Fruit fly (Drosophila melanogaster) whole organism, embryonic: ENCODE data around the gene CG10283.
A peak's percentile ranks its signal among the peaks of the same experiment; 100 is the strongest.

Source experiments
- Bdp1 ChIP-seq: fragments of 200-800 bp; sonication (Bioruptor generic); optimal IDR thresholded peaks from 3 replicates; lab custom pipeline; 2016; ENCODE audit warnings: missing biosample characterization, missing genetic modification characterization
- BtbVII ChIP-seq: fragments of 200-800 bp; sonication (Bioruptor generic); optimal IDR thresholded peaks from 3 replicates; lab custom pipeline; 2017; ENCODE audit warnings: missing biosample characterization, mild to moderate bottlenecking, missing genetic modification characterization
- CG11723 ChIP-seq: fragments of 200-800 bp; sonication (Bioruptor generic); optimal IDR thresholded peaks from 2 replicates; lab custom pipeline; 2017; ENCODE audit warnings: missing biosample characterization, mild to moderate bottlenecking, missing genetic modification characterization
- CG14710 ChIP-seq: fragments of 200-800 bp; sonication (Bioruptor generic); optimal IDR thresholded peaks from 3 replicates; lab custom pipeline; 2019; ENCODE audit warnings: missing biosample characterization, mild to moderate bottlenecking, missing genetic modification characterization, moderate library complexity
- CG1603 ChIP-seq: fragments of 200-800 bp; sonication (Bioruptor generic); optimal IDR thresholded peaks from 2 replicates; lab custom pipeline; 2019; ENCODE audit warnings: missing biosample characterization, mild to moderate bottlenecking, missing genetic modification characterization, moderate library complexity
- CG17361 ChIP-seq: fragments of 200-800 bp; sonication (Bioruptor generic); IDR thresholded peaks from 3 replicates; pipeline ENCODE4 v1.3.6; 2022; ENCODE audit warnings: missing biosample characterization, missing genetic modification characterization
- CG2199 ChIP-seq: fragments of 200-800 bp; sonication (Bioruptor generic); IDR thresholded peaks from 3 replicates; pipeline ENCODE4 v1.3.6; 2022; ENCODE audit warnings: missing biosample characterization, missing genetic modification characterization
- CG2678 ChIP-seq: fragments of 200-800 bp; sonication (Bioruptor generic); optimal IDR thresholded peaks from 3 replicates; lab custom pipeline; 2019; ENCODE audit warnings: missing biosample characterization, mild to moderate bottlenecking, missing genetic modification characterization, moderate library complexity
- CG2875 ChIP-seq: fragments of 200-800 bp; sonication (Bioruptor generic); optimal IDR thresholded peaks from 2 replicates; lab custom pipeline; 2017; ENCODE audit warnings: missing biosample characterization, mild to moderate bottlenecking, missing genetic modification characterization, missing genetic modification reagents
- CG3065 ChIP-seq: fragments of 200-800 bp; sonication (Bioruptor generic); optimal IDR thresholded peaks from 2 replicates; lab custom pipeline; 2016; ENCODE audit warnings: missing biosample characterization, missing genetic modification characterization
- CG34224 ChIP-seq: fragments of 200-800 bp; sonication (Bioruptor generic); IDR thresholded peaks from 3 replicates; pipeline ENCODE4 v1.3.6; 2022; ENCODE audit warnings: missing biosample characterization, missing genetic modification characterization; ENCODE audit not compliant: partially characterized antibody
- CG4730 ChIP-seq: fragments of 200-800 bp; sonication (Bioruptor generic); IDR thresholded peaks from 2 replicates; pipeline ENCODE4 v1.3.6; 2022; ENCODE audit warnings: missing biosample characterization, missing genetic modification characterization
- CG4820 ChIP-seq: fragments of 200-800 bp; sonication (Bioruptor generic); optimal IDR thresholded peaks from 3 replicates; lab custom pipeline; 2016; ENCODE audit warnings: missing biosample characterization, missing genetic modification characterization
- CG6175 ChIP-seq: fragments of 200-800 bp; sonication (Bioruptor generic); IDR thresholded peaks from 3 replicates; pipeline ENCODE4 v1.3.6; 2022; ENCODE audit warnings: missing biosample characterization, missing genetic modification characterization
- CG8765 ChIP-seq: fragments of 200-800 bp; sonication (Bioruptor generic); IDR thresholded peaks from 2 replicates; pipeline ENCODE4 v1.3.6; 2022; ENCODE audit warnings: missing biosample characterization, missing genetic modification characterization
- CG9215 ChIP-seq: fragments of 200-800 bp; sonication (Bioruptor generic); IDR thresholded peaks from 2 replicates; pipeline ENCODE4 v1.3.6; 2022; ENCODE audit warnings: missing biosample characterization, missing genetic modification characterization
- CG9876 ChIP-seq: fragments of 200-800 bp; sonication (Bioruptor generic); optimal IDR thresholded peaks from 2 replicates; lab custom pipeline; 2016; ENCODE audit warnings: missing biosample characterization, missing genetic modification characterization
- CkIIα-i1 ChIP-seq: fragments of 200-800 bp; sonication (Bioruptor generic); IDR thresholded peaks from 2 replicates; pipeline ENCODE4 v1.3.6; 2022; ENCODE audit warnings: missing biosample characterization, missing genetic modification characterization
- CrebB ChIP-seq: fragments of 200-800 bp; sonication (Bioruptor generic); optimal IDR thresholded peaks from 3 replicates; lab custom pipeline; 2018; ENCODE audit warnings: missing biosample characterization, mild to moderate bottlenecking, missing genetic modification characterization
- D ChIP-seq, 2 experiments: fragments of 200-800 bp in 1 of 2; fragments of >200 bp in 1 of 2; sonication (Bioruptor generic) in 1 of 2; optimal IDR thresholded peaks; 2 replicates in 1 of 2; 3 replicates in 1 of 2; lab custom pipeline; 2017; ENCODE audit warnings: mild to moderate bottlenecking in 1 of 2, missing biosample characterization in 1 of 2, missing genetic modification characterization in 1 of 2, missing genetic modification reagents in 1 of 2
- MBD-R2 ChIP-seq: fragments of 200-800 bp; sonication (Bioruptor generic); IDR thresholded peaks from 2 replicates; pipeline ENCODE4 v1.3.6; 2022; ENCODE audit warnings: missing biosample characterization, missing genetic modification characterization
- Mad ChIP-seq: fragments of 200-800 bp; sonication (Bioruptor generic); optimal IDR thresholded peaks from 2 replicates; lab custom pipeline; 2016; ENCODE audit warnings: missing biosample characterization, missing genetic modification characterization
- NC2β ChIP-seq: fragments of 200-800 bp; sonication (Bioruptor generic); optimal IDR thresholded peaks from 2 replicates; lab custom pipeline; 2016; ENCODE audit warnings: missing biosample characterization, missing genetic modification characterization
- PHDP ChIP-seq: fragments of 200-800 bp; sonication (Bioruptor generic); optimal IDR thresholded peaks from 3 replicates; lab custom pipeline; 2018; ENCODE audit warnings: missing biosample characterization, mild to moderate bottlenecking, missing genetic modification characterization, moderate library complexity
- Ptx1 ChIP-seq: fragments of 200-800 bp; sonication (Bioruptor generic); IDR thresholded peaks from 2 replicates; pipeline ENCODE4 v1.3.6; 2022; ENCODE audit warnings: missing biosample characterization, missing genetic modification characterization
- Sox102F ChIP-seq: fragments of 200-800 bp; sonication (Bioruptor generic); optimal IDR thresholded peaks from 2 replicates; lab custom pipeline; 2018; ENCODE audit warnings: missing biosample characterization, mild to moderate bottlenecking, missing genetic modification characterization, moderate library complexity
- Spps ChIP-seq: fragments of 200-800 bp; sonication (Bioruptor generic); optimal IDR thresholded peaks from 2 replicates; lab custom pipeline; 2018; ENCODE audit warnings: missing biosample characterization, mild to moderate bottlenecking, missing genetic modification characterization
- Vsx1 ChIP-seq: fragments of 200-800 bp; sonication (Bioruptor generic); optimal IDR thresholded peaks from 2 replicates; lab custom pipeline; 2017; ENCODE audit warnings: missing biosample characterization, mild to moderate bottlenecking, missing genetic modification characterization, missing genetic modification reagents
- Xrp1 ChIP-seq: fragments of 200-800 bp; sonication (Bioruptor generic); IDR thresholded peaks from 2 replicates; pipeline ENCODE4 v1.3.6; 2022; ENCODE audit warnings: missing biosample characterization, missing genetic modification characterization
- corto ChIP-seq: fragments of 200-800 bp; sonication (Bioruptor generic); optimal IDR thresholded peaks from 2 replicates; lab custom pipeline; 2016; ENCODE audit warnings: missing biosample characterization, mild to moderate bottlenecking, missing genetic modification characterization, moderate library complexity
- croc ChIP-seq: fragments of 200-800 bp; sonication (Bioruptor generic); conservative IDR thresholded peaks from 3 replicates; pipeline ENCODE4 v1.3.6; 2022; ENCODE audit warnings: missing biosample characterization, missing genetic modification characterization
- crol ChIP-seq: fragments of 200-800 bp; sonication (Bioruptor generic); IDR thresholded peaks from 2 replicates; pipeline ENCODE4 v1.3.6; 2022; ENCODE audit warnings: missing biosample characterization, missing genetic modification characterization
- dm ChIP-seq: fragments of 200-800 bp; sonication (Bioruptor generic); optimal IDR thresholded peaks from 3 replicates; lab custom pipeline; 2016; ENCODE audit warnings: missing biosample characterization, missing genetic modification characterization
- ems ChIP-seq: fragments of 200-800 bp; sonication (Bioruptor generic); optimal IDR thresholded peaks from 3 replicates; lab custom pipeline; 2016; ENCODE audit warnings: missing biosample characterization, missing genetic modification characterization
- fd102C ChIP-seq: fragments of 200-800 bp; sonication (Bioruptor generic); optimal IDR thresholded peaks from 2 replicates; lab custom pipeline; 2018; ENCODE audit warnings: missing biosample characterization, mild to moderate bottlenecking, missing genetic modification characterization, moderate library complexity
- gcm2 ChIP-seq: fragments of 200-800 bp; sonication (Bioruptor generic); optimal IDR thresholded peaks from 2 replicates; lab custom pipeline; 2016; ENCODE audit warnings: missing biosample characterization, missing genetic modification characterization
- hbn ChIP-seq: fragments of 200-800 bp; sonication (Bioruptor generic); IDR thresholded peaks from 2 replicates; pipeline ENCODE4 v1.3.6; 2022; ENCODE audit warnings: missing biosample characterization, missing genetic modification characterization; ENCODE audit not compliant: partially characterized antibody
- nmo ChIP-seq: fragments of 200-800 bp; sonication (Bioruptor generic); optimal IDR thresholded peaks from 2 replicates; lab custom pipeline; 2018; ENCODE audit warnings: missing biosample characterization, mild to moderate bottlenecking, missing genetic modification characterization, moderate library complexity
- pan ChIP-seq, 4 experiments: fragments of >200 bp in 3 of 4; fragments of 200-800 bp in 1 of 4; sonication (Bioruptor generic) in 1 of 4; optimal IDR thresholded peaks in 3 of 4; IDR thresholded peaks in 1 of 4; 2 replicates each; pipeline versions ENCODE4 v1.3.6 to Lab custom; 2017 to 2022; ENCODE audit warnings: missing biosample characterization in 2 of 4, missing genetic modification characterization in 2 of 4, mixed read lengths in 1 of 4
- ranshi ChIP-seq: fragments of 200-800 bp; sonication (Bioruptor generic); IDR thresholded peaks from 2 replicates; pipeline ENCODE4 v1.3.6; 2022; ENCODE audit warnings: missing biosample characterization, missing genetic modification characterization
- sc ChIP-seq, 3 experiments: fragments of >200 bp in 2 of 3; fragments of 200-800 bp in 1 of 3; sonication (Bioruptor generic) in 1 of 3; optimal IDR thresholded peaks; 2 replicates in 2 of 3; 3 replicates in 1 of 3; lab custom pipeline; 2017; ENCODE audit warnings: mild to moderate bottlenecking in 1 of 3, missing biosample characterization in 1 of 3, missing genetic modification characterization in 1 of 3, missing genetic modification reagents in 1 of 3
- schlank ChIP-seq: fragments of 200-800 bp; sonication (Bioruptor generic); optimal IDR thresholded peaks from 2 replicates; lab custom pipeline; 2018; ENCODE audit warnings: missing biosample characterization, mild to moderate bottlenecking, missing genetic modification characterization
- sqz ChIP-seq: fragments of 200-800 bp; sonication (Bioruptor generic); optimal IDR thresholded peaks from 3 replicates; lab custom pipeline; 2018; ENCODE audit warnings: missing biosample characterization, mild to moderate bottlenecking, missing genetic modification characterization
- tna ChIP-seq: fragments of 200-800 bp; sonication (Bioruptor generic); IDR thresholded peaks from 2 replicates; pipeline ENCODE4 v1.3.6; 2022; ENCODE audit warnings: missing biosample characterization, missing genetic modification characterization; ENCODE audit not compliant: partially characterized antibody
- unpg ChIP-seq: fragments of 200-800 bp; sonication (Bioruptor generic); optimal IDR thresholded peaks from 3 replicates; lab custom pipeline; 2018; ENCODE audit warnings: missing biosample characterization, mild to moderate bottlenecking, missing genetic modification characterization, moderate library complexity
- wek ChIP-seq: fragments of 200-800 bp; sonication (Bioruptor generic); optimal IDR thresholded peaks from 3 replicates; lab custom pipeline; 2018; ENCODE audit warnings: missing biosample characterization, mild to moderate bottlenecking, missing genetic modification characterization, moderate library complexity
- zf30C ChIP-seq: fragments of 200-800 bp; sonication (Bioruptor generic); optimal IDR thresholded peaks from 3 replicates; lab custom pipeline; 2018; ENCODE audit warnings: missing biosample characterization, mild to moderate bottlenecking, missing genetic modification characterization
- zfh1 ChIP-seq: fragments of 200-800 bp; sonication (Bioruptor generic); IDR thresholded peaks from 3 replicates; pipeline ENCODE4 v1.3.6; 2022; ENCODE audit warnings: missing biosample characterization, missing genetic modification characterization

Gene CG10283

DNA sequence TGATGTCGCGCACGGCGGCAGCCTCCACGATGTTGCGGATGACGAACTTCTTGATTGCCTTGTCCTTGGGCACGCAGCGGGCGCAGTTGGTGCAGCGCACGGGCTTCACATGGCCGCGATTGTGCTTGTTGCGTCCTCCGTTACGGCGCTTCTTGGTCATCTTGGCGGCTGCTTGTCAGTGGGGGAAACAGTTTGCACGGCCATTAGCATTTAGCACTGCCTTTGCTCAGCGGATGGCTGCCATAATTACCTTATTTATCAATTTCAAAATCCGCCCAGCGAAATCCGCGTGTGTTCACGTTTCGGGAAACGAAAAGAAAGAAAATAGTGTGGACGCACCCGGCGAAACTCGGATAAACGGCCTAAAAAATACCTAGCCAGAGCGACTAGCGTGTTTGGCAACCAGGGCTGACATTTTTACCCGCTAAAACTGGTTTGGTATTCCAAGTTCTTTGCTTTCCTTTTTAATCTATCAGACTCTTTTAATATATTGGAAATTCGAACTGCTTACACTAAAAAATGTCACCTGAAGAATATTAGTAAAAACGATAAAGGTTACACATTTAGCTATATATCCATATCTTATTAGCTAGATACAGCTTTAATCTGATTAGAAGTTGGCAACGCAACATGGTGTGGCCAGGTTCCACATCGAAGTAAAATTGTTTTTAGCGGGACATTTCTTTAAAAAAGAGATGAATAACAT lies 41.3 kb downstream of the CG10283 start, which contains the start of gene RpS26 (continued):
- TF ChIP-seq schlank (tag; lab: Kevin White, UChicago) (peak; percentile 50), Bdp1 (no peak), CG3065 (GFP tag; lab: Kevin White, UChicago) (no peak), wek (no peak), PHDP (tag; lab: Kevin White, UChicago) (no peak), BtbVII (GFP tag; lab: Kevin White, UChicago) (no peak), CG2199 (no peak), CG9215 (GFP tag; lab: Robert Waterston, UW) (peak; percentile 17; the same call in 1 of the 2 replicates), sqz (GFP tag; lab: Kevin White, UChicago) (no peak), CG4730 (GFP tag; lab: Robert Waterston, UW) (peak; percentile 15; the same call in 1 of the 2 replicates), pan (optimal IDR thresholded peaks at IDR 0.05; lab: Kevin White, UChicago) (no peak), pan (GFP tag; optimal IDR thresholded peaks at IDR 0.05 in 1 of 2, IDR thresholded peaks at IDR 0.05 in 1 of 2) (no peak), CG9876 (GFP tag; lab: Kevin White, UChicago) (no peak), croc (no peak), CkIIα-i1 (GFP tag; lab: Robert Waterston, UW) (no peak), CG8765 (GFP tag; lab: Robert Waterston, UW) (no peak), sc (optimal IDR thresholded peaks at IDR 0.05; lab: Kevin White, UChicago) (no peak), sc (GFP tag; optimal IDR thresholded peaks at IDR 0.05; lab: Kevin White, UChicago) (no peak), unpg (peak; percentile 36), CG11723 (GFP tag; lab: Kevin White, UChicago) (no peak), zf30C (GFP tag; lab: Kevin White, UChicago) (no peak), hbn (GFP tag; lab: Robert Waterston, UW) (no peak), CG2678 (no peak), Xrp1 (GFP tag; lab: Robert Waterston, UW) (no peak), D (optimal IDR thresholded peaks at IDR 0.05; lab: Kevin White, UChicago) (no peak), D (GFP tag; optimal IDR thresholded peaks at IDR 0.05; lab: Kevin White, UChicago) (no peak), MBD-R2 (GFP tag; lab: Robert Waterston, UW) (peak; percentile 46), CG14710 (tag; lab: Kevin White, UChicago) (peak; percentile 66), Ptx1 (peak; percentile 45; the same call in 1 of the 2 replicates), zfh1 (GFP tag; lab: Robert Waterston, UW) (peak; percentile 42; the same call in 2 of the 3 replicates), CG34224 (no peak), gcm2 (no peak), CG2875 (GFP tag; lab: Kevin White, UChicago) (no peak), crol (no peak), tna (GFP tag; lab: Robert Waterston, UW) (no peak), fd102C (no peak), ems (GFP tag; lab: Kevin White, UChicago) (peak; percentile 63), NC2β (GFP tag; lab: Kevin White, UChicago) (peak; percentile 92), corto (GFP tag; lab: Kevin White, UChicago) (no peak), CG17361 (GFP tag; lab: Robert Waterston, UW) (peak; percentile 81), CG1603 (tag; lab: Kevin White, UChicago) (peak; percentile 44), Sox102F (GFP tag; lab: Kevin White, UChicago) (no peak), ranshi (GFP tag; lab: Robert Waterston, UW) (no peak; the same call in 1 of the 2 replicates), CrebB (tag; lab: Kevin White, UChicago) (no peak), Spps (tag; lab: Kevin White, UChicago) (no peak), dm (GFP tag; lab: Kevin White, UChicago) (peak; percentile 89), nmo (GFP tag; lab: Kevin White, UChicago) (peak; percentile 87), CG4820 (GFP tag; lab: Kevin White, UChicago) (peak; percentile 39), Mad (peak; percentile 24), Vsx1 (GFP tag; lab: Kevin White, UChicago) (no peak), CG6175 (GFP tag; lab: Robert Waterston, UW) (no peak)
